Worm (Caenorhabditis elegans) whole organism, L3 larva: Measurements from ENCODE around the gene fbxa-28.

Source experiments
- elt-2 ChIP-seq: sonication (generic microtip); optimal IDR thresholded peaks from 2 replicates; lab custom pipeline; 2016; ENCODE audit warnings: missing genetic modification reagents, mild to moderate bottlenecking, missing genetic modification characterization, missing compliant biosample characterization
- zag-1 ChIP-seq: fragments of 150-350 bp; optimal IDR thresholded peaks from 2 replicates; lab custom pipeline; 2014; ENCODE audit warnings: missing biosample characterization, missing genetic modification characterization

ce11 chrIII:1303414-1303813 is 5.7 kb downstream of the fbxa-28 start, which contains the start of gene fbxa-75:
- no peak for TF ChIP-seq zag-1 (tag; lab: Kevin White, UChicago)
- TF ChIP-seq elt-2 (tag; lab: Kevin White, UChicago): no peak
